Worm (Caenorhabditis elegans) whole organism, midembryonic: ENCODE measurements around the gene C54D2.6.

Experiments
- T22C8.4 ChIP-seq: fragments of 200-800 bp; sonication (Bioruptor generic); IDR thresholded peaks from 2 replicates; pipeline ENCODE4 v1.3.6; 2022; ENCODE audit warnings: missing genetic modification characterization, missing compliant biosample characterization
- flt-1 ChIP-seq: fragments of 200-800 bp; sonication (Bioruptor generic); IDR thresholded peaks from 2 replicates; pipeline ENCODE4 v1.3.6; 2022; ENCODE audit warnings: missing genetic modification characterization, missing compliant biosample characterization
- ref-1 ChIP-seq: fragments of 200-800 bp; sonication (Bioruptor generic); conservative IDR thresholded peaks from 2 replicates; pipeline ENCODE4 v1.3.6; 2022; ENCODE audit warnings: missing genetic modification reagents, missing genetic modification characterization, missing compliant biosample characterization
- tab-1 ChIP-seq: fragments of 200-800 bp; sonication (Bioruptor generic); IDR thresholded peaks from 2 replicates; pipeline ENCODE4 v1.3.6; 2022; ENCODE audit warnings: missing genetic modification characterization, missing compliant biosample characterization
- ztf-23 ChIP-seq: fragments of 200-800 bp; sonication (Bioruptor generic); IDR thresholded peaks from 2 replicates; pipeline ENCODE4 v1.3.6; 2022; ENCODE audit warnings: missing genetic modification reagents, missing genetic modification characterization, missing compliant biosample characterization

ce11 chrX:7873350-7873749 is 26.0 kb upstream of the C54D2.6 start:
- TF ChIP-seq flt-1 (GFP tag; lab: Robert Waterston, UW): no peak
- TF ChIP-seq tab-1 (GFP tag; lab: Robert Waterston, UW): no peak
- TF ChIP-seq ref-1 (GFP tag; lab: Robert Waterston, UW): no peak
- no peak for TF ChIP-seq ztf-23 (GFP tag; lab: Robert Waterston, UW)
- no peak for TF ChIP-seq T22C8.4 (GFP tag; lab: Robert Waterston, UW)
